Worm (Caenorhabditis elegans): Measurements from ENCODE around the gene F41G3.5.

Gene F41G3.5

DNA sequence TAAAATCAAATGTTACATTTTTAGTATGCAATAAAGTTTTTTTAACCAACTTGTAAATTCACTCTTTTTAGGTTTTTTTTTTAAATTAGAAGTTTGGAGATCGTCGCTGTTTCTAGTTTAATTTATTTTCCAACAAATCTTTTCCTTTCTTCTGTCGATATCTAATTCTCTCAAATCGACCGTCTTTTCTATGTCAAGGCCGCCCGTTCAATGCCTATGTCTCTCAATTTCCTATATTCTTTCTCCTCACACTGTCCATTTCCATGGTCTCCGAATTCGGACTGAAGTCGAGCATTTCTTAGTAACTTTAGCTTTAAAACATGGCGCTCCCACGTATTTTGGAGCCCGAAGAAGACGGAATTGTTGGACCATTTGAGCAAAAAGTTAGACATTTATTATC lies 29.9 kb upstream of the F41G3.5 start, which contains the start of the genes T14B4.5 and T14B4.20:
T14B4.5 (plus strand) TSS at position 226 of the 400 bp plus-strand sequence.
T14B4.20 (plus strand) TSS at position 264 of the 400 bp plus-strand sequence.
- no peak for TF ChIP-seq nhr-48 (tag; optimal IDR thresholded peaks at IDR 0.05)
- TF ChIP-seq rbr-2 (tag; optimal IDR thresholded peaks at IDR 0.05), result no peak
- TF ChIP-seq nhr-41 (GFP tag; IDR thresholded peaks at IDR 0.05), result no peak
- no peak for TF ChIP-seq skn-1 (tag; optimal IDR thresholded peaks at IDR 0.05)
- TF ChIP-seq zip-11 (GFP tag; IDR thresholded peaks at IDR 0.05), result no peak
- no peak for TF ChIP-seq daf-19 (GFP tag; conservative IDR thresholded peaks at IDR 0.05)
- no peak for TF ChIP-seq T20F7.1 (GFP tag; optimal IDR thresholded peaks at IDR 0.05)
- TF ChIP-seq php-3 (GFP tag; IDR thresholded peaks at IDR 0.05), result no peak
- TF ChIP-seq gei-8 (GFP tag; optimal IDR thresholded peaks at IDR 0.05), result no peak
- TF ChIP-seq dmd-9 (GFP tag; IDR thresholded peaks at IDR 0.05), result no peak
- TF ChIP-seq daf-8 (GFP tag; IDR thresholded peaks at IDR 0.05), result no peak
- TF ChIP-seq Y105C5A.15 (GFP tag; IDR thresholded peaks at IDR 0.05), result no peak
- no peak for TF ChIP-seq unc-130 (GFP tag; optimal IDR thresholded peaks at IDR 0.05)
- TF ChIP-seq fos-1 (tag; optimal IDR thresholded peaks at IDR 0.05), result no peak
- no peak for TF ChIP-seq dpl-1 (GFP tag; optimal IDR thresholded peaks at IDR 0.05)
- TF ChIP-seq F10B5.3 (tag; optimal IDR thresholded peaks at IDR 0.05), result no peak

DNA sequence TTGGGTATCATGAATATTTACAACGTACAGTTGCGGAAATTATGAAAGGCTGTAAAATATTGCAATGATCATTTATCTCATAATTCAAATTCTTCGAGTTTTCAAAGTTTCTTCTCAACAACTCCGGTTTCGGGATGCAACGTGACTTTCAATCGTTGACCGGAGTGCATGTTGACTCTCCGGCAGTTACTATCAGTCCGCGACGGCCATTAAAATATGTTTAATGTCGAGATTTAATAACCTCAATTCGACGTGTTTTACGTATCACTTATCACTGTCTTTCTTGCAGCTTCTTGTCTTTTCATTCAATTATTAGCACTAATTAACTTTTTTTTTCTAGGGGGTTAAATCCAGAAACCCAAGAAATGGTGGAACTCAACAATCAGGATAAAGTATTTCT lies 28.3 kb upstream of the F41G3.5 start, which contains the start of gene tsp-10:
tsp-10 (plus strand) TSS at position 366 of the 400 bp plus-strand sequence.
- peak; percentile 30 for TF ChIP-seq dve-1 (tag; optimal IDR thresholded peaks at IDR 0.05; ENCODE audit: insufficient read depth)
- TF ChIP-seq snpc-1.2 (GFP tag; IDR thresholded peaks at IDR 0.05), result no peak
- no peak for TF ChIP-seq daf-16 (GFP tag; optimal IDR thresholded peaks at IDR 0.05)
- peak; percentile 65 for TF ChIP-seq daf-16 (tag; optimal IDR thresholded peaks at IDR 0.05)
- peak; percentile 4 for TF ChIP-seq nhr-28 (tag; optimal IDR thresholded peaks at IDR 0.05)
- TF ChIP-seq dpl-1 (GFP tag; optimal IDR thresholded peaks at IDR 0.05), result no peak
- no peak for TF ChIP-seq saeg-2 (GFP tag; IDR thresholded peaks at IDR 0.05)
- no peak for TF ChIP-seq arid-1 (GFP tag; conservative IDR thresholded peaks at IDR 0.05)
- no peak for TF ChIP-seq mxl-3 (GFP tag; optimal IDR thresholded peaks at IDR 0.05)
- no peak for TF ChIP-seq lin-1 (GFP tag; IDR thresholded peaks at IDR 0.05)
- 0 out of 2 replicates have a peak, but pooled peaks have one; percentile 37 for TF ChIP-seq php-3 (GFP tag; IDR thresholded peaks at IDR 0.05)
- TF ChIP-seq nhr-10 (tag; optimal IDR thresholded peaks at IDR 0.05), result no peak
- TF ChIP-seq snpc-4 (tag; optimal IDR thresholded peaks at IDR 0.05), result no peak
- no peak for TF ChIP-seq ceh-44 (GFP tag; IDR thresholded peaks at IDR 0.05)

- no peak for TF ChIP-seq zip-11 (GFP tag; IDR thresholded peaks at IDR 0.05)
- no peak for TF ChIP-seq ztf-7 (tag; optimal IDR thresholded peaks at IDR 0.05)
- TF ChIP-seq lin-38 (GFP tag; IDR thresholded peaks at IDR 0.05), result no peak; the same call in 1 of the 2 replicates
- no peak for TF ChIP-seq gei-8 (GFP tag; optimal IDR thresholded peaks at IDR 0.05)
- peak; percentile 16 for TF ChIP-seq dve-1 (tag; optimal IDR thresholded peaks at IDR 0.05; ENCODE audit: insufficient read depth)
- TF ChIP-seq ctbp-1 (GFP tag; IDR thresholded peaks at IDR 0.05), result 0 out of 2 replicates have a peak, but pooled peaks have one; percentile 38
- TF ChIP-seq attf-4 (tag; optimal IDR thresholded peaks at IDR 0.05), result no peak
- TF ChIP-seq daf-12 (tag; optimal IDR thresholded peaks at IDR 0.05), result no peak
- no peak for TF ChIP-seq nhr-102 (tag; optimal IDR thresholded peaks at IDR 0.05)
- no peak for TF ChIP-seq egl-27 (tag; optimal IDR thresholded peaks at IDR 0.05)
- TF ChIP-seq vab-7 (GFP tag; IDR thresholded peaks at IDR 0.05), result peak; percentile 72; the same call in 1 of the 2 replicates
- no peak for TF ChIP-seq ceh-32 (tag; optimal IDR thresholded peaks at IDR 0.05; ENCODE audit: poor library complexity)
- no peak for TF ChIP-seq ceh-62 (tag; optimal IDR thresholded peaks at IDR 0.05)
- no peak for TF ChIP-seq ZK337.2 (GFP tag; IDR thresholded peaks at IDR 0.05)
- TF ChIP-seq saeg-2 (GFP tag; IDR thresholded peaks at IDR 0.05), result 0 out of 2 replicates have a peak, but pooled peaks have one; percentile 36
- no peak for TF ChIP-seq sdz-12 (GFP tag; optimal IDR thresholded peaks at IDR 0.05)
- TF ChIP-seq nhr-10 (tag; optimal IDR thresholded peaks at IDR 0.05), result no peak
- no peak for TF ChIP-seq nhr-237 (tag; optimal IDR thresholded peaks at IDR 0.05)
- no peak for TF ChIP-seq T26A8.4 (GFP tag; IDR thresholded peaks at IDR 0.05)
- 0 out of 2 replicates have a peak, but pooled peaks have one; percentile 18 for TF ChIP-seq nhr-42 (GFP tag; IDR thresholded peaks at IDR 0.05)
- no peak for TF ChIP-seq nhr-111 (GFP tag; optimal IDR thresholded peaks at IDR 0.05)
- no peak for TF ChIP-seq lin-15B (tag; optimal IDR thresholded peaks at IDR 0.05)
- no peak for TF ChIP-seq nhr-25 (tag; optimal IDR thresholded peaks at IDR 0.05; ENCODE audit: borderline replicate concordance, insufficient read depth)
- no peak for TF ChIP-seq ZK546.5 (tag; optimal IDR thresholded peaks at IDR 0.05)
- TF ChIP-seq daf-8 (GFP tag; IDR thresholded peaks at IDR 0.05), result no peak
- no peak for TF ChIP-seq zip-2 (tag; optimal IDR thresholded peaks at IDR 0.05)
- no peak for TF ChIP-seq spr-3 (GFP tag; optimal IDR thresholded peaks at IDR 0.05)
Measured at ce11 chrII:6721581-6721980, 24.9 kb upstream of the F41G3.5 start.

All from whole organism, L4 larva.